Worm (Caenorhabditis elegans): ENCODE data around the gene pxn-1.

The pxn-1 gene

ce11 chrV:8518283-8518682, 23.6 kb downstream of the pxn-1 start:
- no peak for TF ChIP-seq hnd-1 (tag; optimal IDR thresholded peaks at IDR 0.05)
- TF ChIP-seq ceh-13 (GFP tag; optimal IDR thresholded peaks at IDR 0.05) = no peak
- TF ChIP-seq ets-7 (tag; optimal IDR thresholded peaks at IDR 0.05) = no peak
- TF ChIP-seq pes-1 (GFP tag; IDR thresholded peaks at IDR 0.05) = no peak
- no peak for TF ChIP-seq ama-1 (optimal IDR thresholded peaks at IDR 0.05)
- TF ChIP-seq hmbx-1 (tag; optimal IDR thresholded peaks at IDR 0.05) = no peak
- TF ChIP-seq flt-1 (GFP tag; IDR thresholded peaks at IDR 0.05) = no peak
- TF ChIP-seq tbx-37 (GFP tag; conservative IDR thresholded peaks at IDR 0.05) = no peak
- no peak for TF ChIP-seq tra-4 (tag; optimal IDR thresholded peaks at IDR 0.05)
- no peak for TF ChIP-seq aly-1 (tag; optimal IDR thresholded peaks at IDR 0.05)
- TF ChIP-seq ceh-36 (tag; optimal IDR thresholded peaks at IDR 0.05) = no peak
- no peak for TF ChIP-seq B0310.2 (tag; optimal IDR thresholded peaks at IDR 0.05)
- no peak for TF ChIP-seq tbx-11 (GFP tag; IDR thresholded peaks at IDR 0.05)
- TF ChIP-seq sea-1 (GFP tag; conservative IDR thresholded peaks at IDR 0.05) = no peak
- no peak for TF ChIP-seq F13C5.2 (tag; optimal IDR thresholded peaks at IDR 0.05)
- no peak for TF ChIP-seq hmg-4 (GFP tag; optimal IDR thresholded peaks at IDR 0.05)

ce11 chrV:8518822-8519392, 24.2 kb downstream of the pxn-1 start, which contains the start of gene F45F2.10:
TSS of gene F45F2.10 (minus strand) at chrV:8518872.
- TF ChIP-seq ceh-36 (tag; optimal IDR thresholded peaks at IDR 0.05) (no peak), tbx-11 (GFP tag; IDR thresholded peaks at IDR 0.05) (no peak), hmbx-1 (tag; optimal IDR thresholded peaks at IDR 0.05) (no peak), ceh-13 (GFP tag; optimal IDR thresholded peaks at IDR 0.05) (no peak), tbx-37 (GFP tag; conservative IDR thresholded peaks at IDR 0.05) (no peak), flt-1 (GFP tag; IDR thresholded peaks at IDR 0.05) (no peak), hmg-4 (GFP tag; optimal IDR thresholded peaks at IDR 0.05) (no peak), B0310.2 (tag; optimal IDR thresholded peaks at IDR 0.05) (no peak), F13C5.2 (tag; optimal IDR thresholded peaks at IDR 0.05) (no peak), aly-1 (tag; optimal IDR thresholded peaks at IDR 0.05) (no peak), hnd-1 (tag; optimal IDR thresholded peaks at IDR 0.05) (no peak), tra-4 (tag; optimal IDR thresholded peaks at IDR 0.05) (no peak), pes-1 (GFP tag; IDR thresholded peaks at IDR 0.05) (no peak), sea-1 (GFP tag; conservative IDR thresholded peaks at IDR 0.05) (no peak), ets-7 (tag; optimal IDR thresholded peaks at IDR 0.05) (no peak), ama-1 (optimal IDR thresholded peaks at IDR 0.05) (no peak), scrt-1 (GFP tag; IDR thresholded peaks at IDR 0.05) (no peak)

ce11 chrV:8520846-8521553, 26.3 kb downstream of the pxn-1 start, which contains the start of the genes F45F2.11 and otpl-7:
TSS of gene F45F2.11 (minus strand) at chrV:8520896.
TSS of gene otpl-7 (plus strand) at chrV:8521503.
- TF ChIP-seq hmbx-1 (tag; optimal IDR thresholded peaks at IDR 0.05) = no peak
- no peak for TF ChIP-seq hnd-1 (tag; optimal IDR thresholded peaks at IDR 0.05)
- no peak for TF ChIP-seq flt-1 (GFP tag; IDR thresholded peaks at IDR 0.05)
- no peak for TF ChIP-seq pes-1 (GFP tag; IDR thresholded peaks at IDR 0.05)
- no peak for TF ChIP-seq ceh-13 (GFP tag; optimal IDR thresholded peaks at IDR 0.05)
- TF ChIP-seq aly-1 (tag; optimal IDR thresholded peaks at IDR 0.05) = no peak
- TF ChIP-seq ets-7 (tag; optimal IDR thresholded peaks at IDR 0.05) = no peak
- no peak for TF ChIP-seq sea-1 (GFP tag; conservative IDR thresholded peaks at IDR 0.05)
- no peak for TF ChIP-seq tbx-11 (GFP tag; IDR thresholded peaks at IDR 0.05)
- TF ChIP-seq tbx-37 (GFP tag; conservative IDR thresholded peaks at IDR 0.05) = no peak
- TF ChIP-seq hmg-4 (GFP tag; optimal IDR thresholded peaks at IDR 0.05) = no peak

ce11 chrV:8525774-8526173, 31.1 kb downstream of the pxn-1 start, which contains the start of gene otpl-6:
TSS of gene otpl-6 (plus strand) at chrV:8526074.
- no peak for TF ChIP-seq flt-1 (GFP tag; IDR thresholded peaks at IDR 0.05)
- TF ChIP-seq sea-1 (GFP tag; conservative IDR thresholded peaks at IDR 0.05) = no peak
- TF ChIP-seq hmg-4 (GFP tag; optimal IDR thresholded peaks at IDR 0.05) = no peak
- TF ChIP-seq B0310.2 (tag; optimal IDR thresholded peaks at IDR 0.05) = no peak
- TF ChIP-seq ceh-13 (GFP tag; optimal IDR thresholded peaks at IDR 0.05) = no peak
- TF ChIP-seq ama-1 (optimal IDR thresholded peaks at IDR 0.05) = no peak
- no peak for TF ChIP-seq tbx-11 (GFP tag; IDR thresholded peaks at IDR 0.05)
- no peak for TF ChIP-seq hmbx-1 (tag; optimal IDR thresholded peaks at IDR 0.05)
- TF ChIP-seq tbx-37 (GFP tag; conservative IDR thresholded peaks at IDR 0.05) = no peak
- no peak for TF ChIP-seq scrt-1 (GFP tag; IDR thresholded peaks at IDR 0.05)
- no peak for TF ChIP-seq F13C5.2 (tag; optimal IDR thresholded peaks at IDR 0.05)
- no peak for TF ChIP-seq tra-4 (tag; optimal IDR thresholded peaks at IDR 0.05)
- no peak for TF ChIP-seq ceh-36 (tag; optimal IDR thresholded peaks at IDR 0.05)
- no peak for TF ChIP-seq pes-1 (GFP tag; IDR thresholded peaks at IDR 0.05)
- TF ChIP-seq aly-1 (tag; optimal IDR thresholded peaks at IDR 0.05) = no peak
- no peak for TF ChIP-seq hnd-1 (tag; optimal IDR thresholded peaks at IDR 0.05)
- TF ChIP-seq ets-7 (tag; optimal IDR thresholded peaks at IDR 0.05) = no peak

- TF ChIP-seq ets-7 (tag; optimal IDR thresholded peaks at IDR 0.05) (no peak), hmbx-1 (tag; optimal IDR thresholded peaks at IDR 0.05) (no peak)
Observed at ce11 chrV:8529219-8529618, 34.5 kb downstream of the pxn-1 start, which contains the start of gene otpl-5. TSS of gene otpl-5 (plus strand) at chrV:8529519.

ce11 chrV:8533067-8533466, 38.4 kb downstream of the pxn-1 start, which contains the start of the genes his-8 and his-7:
TSS of gene his-8 (minus strand) at chrV:8533086.
TSS of gene his-7 (plus strand) at chrV:8533379.
- TF ChIP-seq tbx-11 (GFP tag; IDR thresholded peaks at IDR 0.05) (peak; percentile 14; the same call in 1 of the 2 replicates), sea-1 (GFP tag; conservative IDR thresholded peaks at IDR 0.05) (peak; percentile 54; the same call in 1 of the 2 replicates)

ce11 chrV:8533916-8534315, 39.2 kb downstream of the pxn-1 start:
- TF ChIP-seq tbx-37 (GFP tag; conservative IDR thresholded peaks at IDR 0.05) = no peak
- no peak for TF ChIP-seq B0310.2 (tag; optimal IDR thresholded peaks at IDR 0.05)
- TF ChIP-seq ama-1 (optimal IDR thresholded peaks at IDR 0.05) = no peak
- no peak for TF ChIP-seq sea-1 (GFP tag; conservative IDR thresholded peaks at IDR 0.05)
- TF ChIP-seq F13C5.2 (tag; optimal IDR thresholded peaks at IDR 0.05) = no peak
- TF ChIP-seq ceh-13 (GFP tag; optimal IDR thresholded peaks at IDR 0.05) = no peak
- TF ChIP-seq tra-4 (tag; optimal IDR thresholded peaks at IDR 0.05) = no peak
